Fruit fly (Drosophila melanogaster): Measurements from ENCODE around the gene CG13045.

The CG13045 gene

dm6 chr3L:16290850-16291249 is at the start of gene CG13045:
Gene CG13045 (minus strand): TSS chr3L:16290950.
- TF ChIP-seq cic (GFP tag; optimal IDR thresholded peaks at IDR 0.05) (no peak), CG12768 (GFP tag; optimal IDR thresholded peaks at IDR 0.05) (no peak), cnc (optimal IDR thresholded peaks at IDR 0.05) (no peak), bab1 (GFP tag; optimal IDR thresholded peaks at IDR 0.05) (no peak), tj (GFP tag; optimal IDR thresholded peaks at IDR 0.05) (no peak), pad (GFP tag; optimal IDR thresholded peaks at IDR 0.05) (no peak), Mnt (GFP tag; optimal IDR thresholded peaks at IDR 0.05) (no peak), CG33017 (tag; optimal IDR thresholded peaks at IDR 0.05) (no peak), kay (GFP tag; ENCODE audit: borderline replicate concordance) (no peak), toe (GFP tag; optimal IDR thresholded peaks at IDR 0.05) (no peak)

- TF ChIP-seq CG33017 (tag; optimal IDR thresholded peaks at IDR 0.05), result no peak
- TF ChIP-seq CG14711 (tag; optimal IDR thresholded peaks at IDR 0.05), result no peak
- no peak for TF ChIP-seq Crg-1 (GFP tag; optimal IDR thresholded peaks at IDR 0.05)
- TF ChIP-seq tj (GFP tag; optimal IDR thresholded peaks at IDR 0.05), result no peak
- TF ChIP-seq Mnt (GFP tag; optimal IDR thresholded peaks at IDR 0.05), result no peak
- TF ChIP-seq cnc (optimal IDR thresholded peaks at IDR 0.05), result no peak
- TF ChIP-seq CG7045 (GFP tag; optimal IDR thresholded peaks at IDR 0.05), result no peak
- TF ChIP-seq CG1620 (GFP tag; optimal IDR thresholded peaks at IDR 0.05), result no peak
These were observed 49.1 kb upstream of the CG13045 start for dm6 chr3L:16339873-16340272.

dm6 chr3L:16339463-16339862 is 48.7 kb upstream of the CG13045 start:
- TF ChIP-seq CG7045 (GFP tag; optimal IDR thresholded peaks at IDR 0.05) (no peak), Clk (GFP tag; optimal IDR thresholded peaks at IDR 0.05) (no peak), CG11617 (GFP tag; optimal IDR thresholded peaks at IDR 0.05) (no peak), cic (GFP tag; optimal IDR thresholded peaks at IDR 0.05) (no peak), CG5204 (GFP tag; optimal IDR thresholded peaks at IDR 0.05) (no peak), CG33017 (tag; optimal IDR thresholded peaks at IDR 0.05) (no peak)

- TF ChIP-seq cic (GFP tag; optimal IDR thresholded peaks at IDR 0.05) (no peak), pad (GFP tag; optimal IDR thresholded peaks at IDR 0.05) (no peak), CG14711 (tag; optimal IDR thresholded peaks at IDR 0.05) (no peak), cnc (optimal IDR thresholded peaks at IDR 0.05) (no peak), bab1 (GFP tag; optimal IDR thresholded peaks at IDR 0.05) (no peak)
These were observed 48.0 kb upstream of the CG13045 start, which contains the start of gene CG4998 for dm6 chr3L:16338703-16339102. Gene CG4998 (plus strand): TSS chr3L:16339003.

- no peak for TF ChIP-seq Crg-1 (GFP tag; optimal IDR thresholded peaks at IDR 0.05)
- TF ChIP-seq pad (GFP tag; optimal IDR thresholded peaks at IDR 0.05), result no peak
- TF ChIP-seq CG5204 (GFP tag; optimal IDR thresholded peaks at IDR 0.05), result no peak
- no peak for TF ChIP-seq CG33017 (tag; optimal IDR thresholded peaks at IDR 0.05)
- no peak for TF ChIP-seq ovo (GFP tag; optimal IDR thresholded peaks at IDR 0.05)
- no peak for TF ChIP-seq CG7045 (GFP tag; optimal IDR thresholded peaks at IDR 0.05)
- TF ChIP-seq CG11617 (GFP tag; optimal IDR thresholded peaks at IDR 0.05), result no peak
- TF ChIP-seq CG12768 (GFP tag; optimal IDR thresholded peaks at IDR 0.05), result no peak
These were observed 47.0 kb upstream of the CG13045 start for dm6 chr3L:16337739-16338138.

dm6 chr3L:16334876-16335275 is 44.1 kb upstream of the CG13045 start:
- TF ChIP-seq pad (GFP tag; optimal IDR thresholded peaks at IDR 0.05), result no peak
- TF ChIP-seq toe (GFP tag; optimal IDR thresholded peaks at IDR 0.05), result no peak
- TF ChIP-seq CG33017 (tag; optimal IDR thresholded peaks at IDR 0.05), result no peak
- no peak for TF ChIP-seq CG12768 (GFP tag; optimal IDR thresholded peaks at IDR 0.05)
- no peak for TF ChIP-seq ovo (GFP tag; optimal IDR thresholded peaks at IDR 0.05)
- no peak for TF ChIP-seq Crg-1 (GFP tag; optimal IDR thresholded peaks at IDR 0.05)
- no peak for TF ChIP-seq Clk (GFP tag; optimal IDR thresholded peaks at IDR 0.05)
- TF ChIP-seq CG1620 (GFP tag; optimal IDR thresholded peaks at IDR 0.05), result no peak
- no peak for TF ChIP-seq CG14711 (tag; optimal IDR thresholded peaks at IDR 0.05)
- TF ChIP-seq kay (GFP tag; ENCODE audit: borderline replicate concordance), result no peak
- no peak for TF ChIP-seq tj (GFP tag; optimal IDR thresholded peaks at IDR 0.05)
- TF ChIP-seq CG7101 (tag; optimal IDR thresholded peaks at IDR 0.05), result no peak
- TF ChIP-seq CG11617 (GFP tag; optimal IDR thresholded peaks at IDR 0.05), result no peak
- no peak for TF ChIP-seq bab1 (GFP tag; optimal IDR thresholded peaks at IDR 0.05)
- TF ChIP-seq Hr96 (GFP tag; optimal IDR thresholded peaks at IDR 0.05), result no peak
- TF ChIP-seq cic (GFP tag; optimal IDR thresholded peaks at IDR 0.05), result no peak
- TF ChIP-seq CG5204 (GFP tag; optimal IDR thresholded peaks at IDR 0.05), result no peak
- no peak for TF ChIP-seq CG7045 (GFP tag; optimal IDR thresholded peaks at IDR 0.05)
- TF ChIP-seq cnc (optimal IDR thresholded peaks at IDR 0.05), result no peak

dm6 chr3L:16333013-16333412 is 42.3 kb upstream of the CG13045 start, which contains the start of gene CG13056:
Gene CG13056 (plus strand): TSS chr3L:16333313.
- TF ChIP-seq toe (GFP tag; optimal IDR thresholded peaks at IDR 0.05) (no peak), CG11617 (GFP tag; optimal IDR thresholded peaks at IDR 0.05) (no peak), pad (GFP tag; optimal IDR thresholded peaks at IDR 0.05) (no peak), CG14711 (tag; optimal IDR thresholded peaks at IDR 0.05) (no peak), cnc (optimal IDR thresholded peaks at IDR 0.05) (no peak), CG12768 (GFP tag; optimal IDR thresholded peaks at IDR 0.05) (no peak)

- TF ChIP-seq bab1 (GFP tag; optimal IDR thresholded peaks at IDR 0.05), result no peak
- TF ChIP-seq Crg-1 (GFP tag; optimal IDR thresholded peaks at IDR 0.05), result no peak
- no peak for TF ChIP-seq Mnt (GFP tag; optimal IDR thresholded peaks at IDR 0.05)
These were observed 40.9 kb upstream of the CG13045 start, which contains the start of gene retinin for dm6 chr3L:16331633-16332032. Gene retinin (plus strand): TSS chr3L:16331933.
